Fruit fly (Drosophila melanogaster): ENCODE data around the gene CG10097.

CG10097 gene

dm6 chr3R:12384274-12384673 is 11.5 kb downstream of the CG10097 start:
- TF ChIP-seq CG17801 (GFP tag; optimal IDR thresholded peaks at IDR 0.05; ENCODE audit: partially characterized antibody), result no peak

dm6 chr3R:12383784-12384183 is 12.0 kb downstream of the CG10097 start:
- TF ChIP-seq CG17801 (GFP tag; optimal IDR thresholded peaks at IDR 0.05; ENCODE audit: partially characterized antibody), result no peak

DNA sequence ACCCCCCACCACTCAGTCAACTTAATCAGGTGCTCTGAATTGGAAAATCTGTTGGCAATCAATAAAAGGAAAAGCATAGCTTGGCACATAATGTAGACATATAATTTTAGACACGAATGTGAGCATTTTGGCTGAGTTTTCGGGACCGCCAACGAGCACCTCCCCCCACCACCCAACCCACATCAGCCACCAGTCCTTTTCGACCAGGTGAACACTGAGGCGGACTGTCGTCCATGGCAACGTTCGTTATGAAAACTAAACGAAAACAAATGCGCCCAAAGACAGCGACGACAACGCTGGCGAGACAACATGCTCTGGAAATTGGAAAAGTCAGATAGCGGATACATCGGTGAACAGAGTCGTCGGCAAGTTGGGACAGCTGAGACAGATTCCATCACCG is 12.7 kb downstream of the CG10097 start, which contains the start of gene GstD11:
TSS of gene GstD11 (plus strand) at position 301 of the 400 bp plus-strand sequence.
- no peak for TF ChIP-seq CG17801 (GFP tag; optimal IDR thresholded peaks at IDR 0.05; ENCODE audit: partially characterized antibody)

dm6 chr3R:12382563-12382962 is 13.2 kb downstream of the CG10097 start, which contains the start of gene CG10035:
Gene CG10035 (minus strand): TSS chr3R:12382691.
- TF ChIP-seq CG17801 (GFP tag; optimal IDR thresholded peaks at IDR 0.05; ENCODE audit: partially characterized antibody), result no peak

dm6 chr3R:12381130-12381700 is 14.6 kb downstream of the CG10097 start:
- no peak for TF ChIP-seq CG17801 (GFP tag; optimal IDR thresholded peaks at IDR 0.05; ENCODE audit: partially characterized antibody)

DNA sequence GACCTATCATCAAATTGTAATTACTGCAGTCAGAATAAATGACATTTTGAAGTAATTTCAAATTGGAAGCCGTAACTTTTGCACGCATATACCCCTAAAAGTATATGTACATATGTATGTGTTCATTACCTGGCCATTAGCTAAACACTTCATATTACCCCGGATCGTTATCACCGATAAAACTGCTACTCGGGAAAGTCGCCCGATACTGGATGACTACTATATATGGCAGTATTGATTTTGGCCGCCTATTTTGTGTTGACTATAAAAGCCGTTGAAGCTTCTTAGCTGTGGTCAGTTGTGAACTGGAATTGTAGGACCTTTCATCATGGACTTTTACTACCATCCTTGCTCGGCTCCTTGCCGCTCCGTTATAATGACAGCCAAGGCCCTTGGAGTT is 16.1 kb downstream of the CG10097 start, which contains the start of gene GstD8:
TSS of gene GstD8 (plus strand) at position 301 of the 400 bp plus-strand sequence.
- no peak for TF ChIP-seq CG17801 (GFP tag; optimal IDR thresholded peaks at IDR 0.05; ENCODE audit: partially characterized antibody)

dm6 chr3R:12379249-12379648 is 16.5 kb downstream of the CG10097 start:
- no peak for TF ChIP-seq CG17801 (GFP tag; optimal IDR thresholded peaks at IDR 0.05; ENCODE audit: partially characterized antibody)

DNA sequence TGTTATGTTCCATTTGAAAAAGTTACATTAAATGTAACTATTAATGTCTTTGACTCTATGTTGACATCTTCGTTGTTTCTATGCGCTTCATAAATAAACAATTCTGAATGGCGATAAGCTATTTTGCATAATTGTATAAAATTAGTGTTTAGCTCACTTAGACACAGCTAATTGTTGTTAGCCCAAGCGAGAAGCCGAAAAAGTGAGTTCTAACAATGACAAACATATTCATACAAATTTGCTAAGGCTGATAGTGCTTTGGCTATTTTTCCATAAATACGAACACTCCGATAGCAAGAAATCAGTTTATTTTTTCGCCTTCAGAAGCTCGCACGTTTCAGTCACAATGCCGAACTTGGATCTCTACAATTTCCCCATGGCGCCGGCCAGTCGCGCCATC is 17.6 kb downstream of the CG10097 start, which contains the start of gene GstD7:
TSS of gene GstD7 (plus strand) at position 301 of the 400 bp plus-strand sequence.
- TF ChIP-seq CG17801 (GFP tag; optimal IDR thresholded peaks at IDR 0.05; ENCODE audit: partially characterized antibody), result no peak

DNA sequence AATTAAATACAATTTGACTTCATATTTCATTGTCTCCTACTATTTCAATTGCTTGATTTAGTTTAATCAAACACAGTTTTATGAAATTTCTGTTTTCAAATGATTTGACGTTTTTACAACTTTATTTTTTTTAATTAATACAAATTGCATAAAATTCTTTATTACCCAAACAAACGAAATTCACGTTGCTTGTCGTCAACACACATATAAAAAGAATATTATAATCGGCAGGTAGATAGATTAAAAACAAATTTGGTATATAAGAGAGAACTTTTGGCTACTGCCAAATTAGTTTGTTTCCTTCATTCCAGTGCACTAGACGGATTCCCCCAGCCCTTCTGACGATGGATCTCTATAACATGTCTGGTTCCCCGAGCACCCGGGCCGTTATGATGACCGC is 19.0 kb downstream of the CG10097 start, which contains the start of gene GstD6:
TSS of gene GstD6 (plus strand) at position 301 of the 400 bp plus-strand sequence.
- TF ChIP-seq CG17801 (GFP tag; optimal IDR thresholded peaks at IDR 0.05; ENCODE audit: partially characterized antibody), result no peak

DNA sequence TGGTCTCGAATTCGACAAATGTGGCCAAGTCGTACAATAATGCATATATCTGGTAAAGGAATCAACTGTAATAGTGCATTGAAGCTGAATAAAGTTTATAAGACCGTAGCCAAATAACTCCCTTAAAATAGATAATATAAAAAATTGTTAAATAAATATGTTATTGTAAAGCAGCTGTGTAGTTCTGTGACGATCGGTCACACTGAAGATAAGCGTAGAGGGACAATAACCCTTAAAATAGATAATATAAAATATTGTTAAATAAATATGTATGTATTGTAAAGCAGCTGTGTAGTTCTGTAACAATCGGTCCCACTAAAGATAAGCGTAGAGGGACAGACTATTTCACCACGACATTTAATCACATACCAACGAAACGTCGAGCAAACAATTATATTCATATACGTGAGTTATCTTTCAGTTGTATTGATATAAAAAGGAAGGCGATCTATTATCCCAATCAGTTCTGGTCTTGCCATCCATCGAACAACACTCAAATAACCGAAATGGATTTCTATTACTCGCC is 20.5 kb downstream of the CG10097 start, which contains the start of gene GstD5:
TSS of gene GstD5 (plus strand) at position 476 of the 526 bp plus-strand sequence.
- no peak for TF ChIP-seq CG17801 (GFP tag; optimal IDR thresholded peaks at IDR 0.05; ENCODE audit: partially characterized antibody)

dm6 chr3R:12373800-12374199 is 22.0 kb downstream of the CG10097 start, which contains the start of gene GstD4:
Gene GstD4 (plus strand): TSS chr3R:12374100.
- no peak for TF ChIP-seq CG17801 (GFP tag; optimal IDR thresholded peaks at IDR 0.05; ENCODE audit: partially characterized antibody)

dm6 chr3R:12372800-12373199 is 23.0 kb downstream of the CG10097 start, which contains the start of gene GstD3:
Gene GstD3 (plus strand): TSS chr3R:12373068.
- TF ChIP-seq CG17801 (GFP tag; optimal IDR thresholded peaks at IDR 0.05; ENCODE audit: partially characterized antibody), result no peak

dm6 chr3R:12371671-12372070 is 24.1 kb downstream of the CG10097 start, which contains the start of gene GstD2:
Gene GstD2 (plus strand): TSS chr3R:12371971.
- TF ChIP-seq CG17801 (GFP tag; optimal IDR thresholded peaks at IDR 0.05; ENCODE audit: partially characterized antibody), result peak; percentile 10

DNA sequence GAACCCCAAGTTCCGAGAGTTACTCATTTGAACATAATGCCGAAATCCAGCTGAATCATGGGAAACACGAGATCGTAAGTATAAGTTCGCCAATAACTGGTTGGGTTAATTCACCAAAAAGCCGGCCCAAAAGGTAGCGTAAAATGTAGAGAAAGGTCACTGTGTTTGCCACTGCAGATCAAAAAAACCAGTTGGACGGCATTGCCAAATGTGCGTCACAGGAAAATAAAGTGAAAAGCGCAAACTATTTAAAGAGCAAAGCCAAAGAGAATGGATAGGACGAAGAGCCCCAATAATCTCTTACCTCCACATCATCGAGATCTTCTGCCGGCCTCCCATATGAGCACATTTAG is 25.2 kb downstream of the CG10097 start:
- no peak for TF ChIP-seq CG17801 (GFP tag; optimal IDR thresholded peaks at IDR 0.05; ENCODE audit: partially characterized antibody)

DNA sequence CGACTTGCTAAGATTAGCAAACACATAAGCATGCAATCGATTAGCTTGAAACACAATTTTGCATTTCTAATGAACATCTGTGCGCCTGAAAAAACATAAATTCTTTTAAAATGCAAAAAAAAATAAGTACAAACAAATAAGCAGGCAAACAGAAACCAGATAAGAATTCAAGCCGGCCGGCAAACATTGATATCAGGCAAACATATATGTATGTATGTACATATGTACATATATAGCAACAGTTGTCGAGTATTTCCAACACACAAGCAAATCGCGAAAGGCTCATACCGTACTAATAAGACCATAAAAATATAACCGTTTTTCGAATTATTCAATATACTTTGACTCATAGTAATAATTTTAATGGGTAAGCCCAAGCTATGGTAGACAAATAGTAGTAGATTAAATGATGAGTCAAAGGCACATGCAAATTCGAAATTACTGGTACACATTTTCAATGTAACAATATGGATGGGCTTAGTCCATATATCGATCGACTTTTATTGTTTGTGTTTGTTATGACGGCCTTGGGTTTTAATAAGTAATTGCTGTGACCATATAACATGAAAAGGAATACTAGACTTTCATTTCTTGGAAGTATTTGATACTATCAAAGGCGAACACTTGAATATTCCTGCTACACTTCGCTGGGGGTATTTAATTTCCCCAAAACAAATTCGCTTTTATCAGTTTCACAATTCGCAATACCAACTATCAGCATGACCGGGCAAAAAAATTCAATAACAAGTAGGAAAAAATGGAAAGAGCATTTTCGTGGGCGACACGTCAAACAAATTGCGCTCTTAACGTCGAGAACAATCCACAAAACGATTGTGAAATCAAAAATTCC is 25.8 kb downstream of the CG10097 start:
- TF ChIP-seq CG17801 (GFP tag; optimal IDR thresholded peaks at IDR 0.05; ENCODE audit: partially characterized antibody), result no peak
